Worm (Caenorhabditis elegans): Measurements from ENCODE around the gene npp-24.

Gene npp-24

ce11 chrII:5497541-5497940 is 8.1 kb upstream of the npp-24 start:
- no peak for TF ChIP-seq W03F9.2 (tag; optimal IDR thresholded peaks at IDR 0.05)
- TF ChIP-seq him-1 (tag; optimal IDR thresholded peaks at IDR 0.05), result no peak
- TF ChIP-seq dao-5 (tag; optimal IDR thresholded peaks at IDR 0.05), result no peak

- TF ChIP-seq W03F9.2 (tag; optimal IDR thresholded peaks at IDR 0.05) (no peak), dao-5 (tag; optimal IDR thresholded peaks at IDR 0.05) (no peak), him-1 (tag; optimal IDR thresholded peaks at IDR 0.05) (no peak)
Measured at ce11 chrII:5498156-5498739, 7.4 kb upstream of the npp-24 start, which contains the start of the genes suex-1 and F12A10.9. TSS of gene suex-1 (minus strand) at chrII:5498256. TSS of gene F12A10.9 (plus strand) at chrII:5498689.

ce11 chrII:5500470-5500869 is 5.2 kb upstream of the npp-24 start, which contains the start of gene fzy-1:
TSS of gene fzy-1 (plus strand) at chrII:5500770.
- TF ChIP-seq him-1 (tag; optimal IDR thresholded peaks at IDR 0.05) (no peak), dao-5 (tag; optimal IDR thresholded peaks at IDR 0.05) (no peak), W03F9.2 (tag; optimal IDR thresholded peaks at IDR 0.05) (no peak)

ce11 chrII:5500986-5501657 is 4.5 kb upstream of the npp-24 start, which contains the start of gene F12A10.8:
TSS of gene F12A10.8 (minus strand) at chrII:5501064.
- no peak for TF ChIP-seq him-1 (tag; optimal IDR thresholded peaks at IDR 0.05)

- TF ChIP-seq W03F9.2 (tag; optimal IDR thresholded peaks at IDR 0.05) (no peak), dao-5 (tag; optimal IDR thresholded peaks at IDR 0.05) (no peak), him-1 (tag; optimal IDR thresholded peaks at IDR 0.05) (no peak)
Measured at ce11 chrII:5503760-5504159, 1.9 kb upstream of the npp-24 start, which contains the start of gene cyp-44A1. TSS of gene cyp-44A1 (plus strand) at chrII:5504044.

- TF ChIP-seq W03F9.2 (tag; optimal IDR thresholded peaks at IDR 0.05) (no peak), him-1 (tag; optimal IDR thresholded peaks at IDR 0.05) (no peak), dao-5 (tag; optimal IDR thresholded peaks at IDR 0.05) (no peak)
Measured at ce11 chrII:5511417-5512353, 6.0 kb downstream of the npp-24 start.

ce11 chrII:5512473-5513097 is 6.9 kb downstream of the npp-24 start:
- TF ChIP-seq dao-5 (tag; optimal IDR thresholded peaks at IDR 0.05), result no peak

ce11 chrII:5514846-5515245 is 9.2 kb downstream of the npp-24 start, which contains the start of gene sahd-1:
TSS of gene sahd-1 (minus strand) at chrII:5514945.
- TF ChIP-seq him-1 (tag; optimal IDR thresholded peaks at IDR 0.05) (no peak), dao-5 (tag; optimal IDR thresholded peaks at IDR 0.05) (no peak), W03F9.2 (tag; optimal IDR thresholded peaks at IDR 0.05) (no peak)

- TF ChIP-seq W03F9.2 (tag; optimal IDR thresholded peaks at IDR 0.05) (no peak), dao-5 (tag; optimal IDR thresholded peaks at IDR 0.05) (no peak), him-1 (tag; optimal IDR thresholded peaks at IDR 0.05) (no peak)
Measured at ce11 chrII:5515542-5515941, 9.9 kb downstream of the npp-24 start, which contains the start of gene ZK177.3. TSS of gene ZK177.3 (plus strand) at chrII:5515842.

ce11 chrII:5517643-5518042 is 12.0 kb downstream of the npp-24 start, which contains the start of gene ZK177.9:
TSS of gene ZK177.9 (minus strand) at chrII:5517743.
- no peak for TF ChIP-seq him-1 (tag; optimal IDR thresholded peaks at IDR 0.05)
- TF ChIP-seq dao-5 (tag; optimal IDR thresholded peaks at IDR 0.05), result no peak
- no peak for TF ChIP-seq W03F9.2 (tag; optimal IDR thresholded peaks at IDR 0.05)

- no peak for TF ChIP-seq W03F9.2 (tag; optimal IDR thresholded peaks at IDR 0.05)
- no peak for TF ChIP-seq dao-5 (tag; optimal IDR thresholded peaks at IDR 0.05)
- TF ChIP-seq him-1 (tag; optimal IDR thresholded peaks at IDR 0.05), result no peak
Measured at ce11 chrII:5518055-5518454, 12.4 kb downstream of the npp-24 start.

ce11 chrII:5518910-5519309 is 13.2 kb downstream of the npp-24 start, which contains the start of gene ZK177.2:
TSS of gene ZK177.2 (plus strand) at chrII:5519210.
- no peak for TF ChIP-seq dao-5 (tag; optimal IDR thresholded peaks at IDR 0.05)
- TF ChIP-seq him-1 (tag; optimal IDR thresholded peaks at IDR 0.05), result no peak
- no peak for TF ChIP-seq W03F9.2 (tag; optimal IDR thresholded peaks at IDR 0.05)

ce11 chrII:5521411-5521810 is 15.7 kb downstream of the npp-24 start, which contains the start of gene ZK177.12:
TSS of gene ZK177.12 (plus strand) at chrII:5521711.
- TF ChIP-seq dao-5 (tag; optimal IDR thresholded peaks at IDR 0.05) (no peak), him-1 (tag; optimal IDR thresholded peaks at IDR 0.05) (no peak), W03F9.2 (tag; optimal IDR thresholded peaks at IDR 0.05) (no peak)
